Fruit fly (Drosophila melanogaster) whole organism, wandering third instar larva: ENCODE data around the gene PGAP2.

Experiments
- Abd-B ChIP-seq: fragments of >200 bp; optimal IDR thresholded peaks from 2 replicates; lab custom pipeline; 2017; ENCODE audit warnings: missing biosample characterization, missing genetic modification characterization
- CG32264 ChIP-seq: fragments of 200-800 bp; sonication (Bioruptor generic); optimal IDR thresholded peaks from 2 replicates; lab custom pipeline; 2016; ENCODE audit warnings: missing biosample characterization, missing genetic modification characterization
- CG9705 ChIP-seq: fragments of 200-800 bp; sonication (Bioruptor generic); optimal IDR thresholded peaks from 2 replicates; lab custom pipeline; 2018; ENCODE audit warnings: missing biosample characterization, mild to moderate bottlenecking, missing genetic modification characterization
- CrebA ChIP-seq: fragments of 200-800 bp; sonication (Bioruptor generic); optimal IDR thresholded peaks from 2 replicates; lab custom pipeline; 2016; ENCODE audit warnings: missing biosample characterization, mild to moderate bottlenecking, missing genetic modification characterization, borderline replicate concordance
- Dfd ChIP-seq: fragments of >200 bp; optimal IDR thresholded peaks from 2 replicates; lab custom pipeline; 2017; ENCODE audit warnings: missing biosample characterization, missing genetic modification characterization
- Dif ChIP-seq: fragments of 200-275, 200-300 bp; sonication (Bioruptor generic); optimal IDR thresholded peaks from 2 replicates; lab custom pipeline; 2018; ENCODE audit warnings: missing biosample characterization, missing genetic modification characterization; ENCODE audit not compliant: partially characterized antibody
- GATAd ChIP-seq: sonication (Bioruptor generic); optimal IDR thresholded peaks from 2 replicates; lab custom pipeline; 2016; ENCODE audit warnings: missing biosample characterization, missing genetic modification characterization
- HLH106 ChIP-seq: fragments of 200-800 bp; optimal IDR thresholded peaks from 3 replicates; lab custom pipeline; 2019; ENCODE audit warnings: missing biosample characterization, mild to moderate bottlenecking, missing genetic modification characterization, moderate library complexity
- Hnf4 ChIP-seq: fragments of 200-800 bp; sonication (Bioruptor generic); optimal IDR thresholded peaks from 2 replicates; lab custom pipeline; 2016; ENCODE audit warnings: missing biosample characterization, mild to moderate bottlenecking, missing genetic modification characterization
- Hr78 ChIP-seq: fragments of >200 bp; optimal IDR thresholded peaks from 2 replicates; lab custom pipeline; 2017; ENCODE audit warnings: missing biosample characterization, missing genetic modification characterization
- Hr83 ChIP-seq: fragments of 200-300 bp; sonication (Bioruptor generic); optimal IDR thresholded peaks from 2 replicates; lab custom pipeline; 2016; ENCODE audit warnings: missing biosample characterization, mild to moderate bottlenecking, missing genetic modification characterization, moderate library complexity; ENCODE audit not compliant: poor library complexity, severe bottlenecking
- Jra ChIP-seq: sonication (Bioruptor generic); optimal IDR thresholded peaks from 2 replicates; lab custom pipeline; 2016; ENCODE audit warnings: missing biosample characterization, missing genetic modification characterization
- Mio ChIP-seq: sonication (Bioruptor generic); optimal IDR thresholded peaks from 2 replicates; lab custom pipeline; 2016; ENCODE audit warnings: missing biosample characterization, missing genetic modification characterization
- Myc ChIP-seq: fragments of >200 bp; optimal IDR thresholded peaks from 2 replicates; lab custom pipeline; 2017
- N ChIP-seq: fragments of >200 bp; optimal IDR thresholded peaks from 2 replicates; lab custom pipeline; 2018; ENCODE audit warnings: missing biosample characterization, missing external identifiers, missing genetic modification characterization
- OdsH ChIP-seq: fragments of 200-800 bp; sonication (Bioruptor generic); optimal IDR thresholded peaks from 2 replicates; lab custom pipeline; 2016; ENCODE audit warnings: missing biosample characterization, mild to moderate bottlenecking, missing genetic modification characterization
- Rel ChIP-seq, 2 experiments: fragments of 200-800 bp; sonication (Bioruptor generic) in 1 of 2; optimal IDR thresholded peaks; 2 replicates in 1 of 2; 3 replicates in 1 of 2; lab custom pipeline; 2016 to 2019; ENCODE audit warnings: mild to moderate bottlenecking in 2 of 2, missing biosample characterization in 2 of 2, missing genetic modification characterization in 2 of 2, moderate library complexity in 1 of 2
- Sp1 ChIP-seq: fragments of 200-800 bp; sonication (Bioruptor generic); optimal IDR thresholded peaks from 3 replicates; lab custom pipeline; 2019; ENCODE audit warnings: missing biosample characterization, mild to moderate bottlenecking, missing genetic modification characterization, moderate library complexity
- Vsx2 ChIP-seq: fragments of 200-300, 225-300 bp; sonication (Bioruptor generic); optimal IDR thresholded peaks from 2 replicates; lab custom pipeline; 2018; ENCODE audit warnings: missing biosample characterization, missing genetic modification characterization; ENCODE audit not compliant: partially characterized antibody
- br ChIP-seq: fragments of 200-800 bp; sonication (Bioruptor generic); optimal IDR thresholded peaks from 2 replicates; lab custom pipeline; 2016; ENCODE audit warnings: missing biosample characterization, missing genetic modification characterization
- brk ChIP-seq: fragments of 200-800 bp; sonication (Bioruptor generic); optimal IDR thresholded peaks from 2 replicates; lab custom pipeline; 2016; ENCODE audit warnings: missing biosample characterization, mild to moderate bottlenecking, missing genetic modification characterization
- dl ChIP-seq, 2 experiments: fragments of 175-275, 200-275 bp in 1 of 2; fragments of 200-275 bp in 1 of 2; sonication (Bioruptor generic); optimal IDR thresholded peaks; lab custom pipeline; 2018; ENCODE audit warnings: mild to moderate bottlenecking in 2 of 2, missing biosample characterization in 2 of 2, missing genetic modification characterization in 2 of 2, moderate library complexity in 2 of 2; ENCODE audit not compliant: partially characterized antibody in 2 of 2, insufficient read depth in 1 of 2
- dmrt93B ChIP-seq: fragments of 200-800 bp; sonication (Bioruptor generic); optimal IDR thresholded peaks from 2 replicates; lab custom pipeline; 2018; ENCODE audit warnings: missing biosample characterization, mild to moderate bottlenecking, missing genetic modification characterization
- dsf ChIP-seq: sonication (Bioruptor generic); optimal IDR thresholded peaks from 2 replicates; lab custom pipeline; 2016; ENCODE audit warnings: missing biosample characterization, missing genetic modification characterization, borderline replicate concordance
- ey ChIP-seq: fragments of 200-800 bp; sonication (Bioruptor generic); optimal IDR thresholded peaks from 2 replicates; lab custom pipeline; 2016; ENCODE audit warnings: missing biosample characterization, missing genetic modification characterization
- foxo ChIP-seq, 2 experiments: fragments of 200-800 bp; sonication (Bioruptor generic); optimal IDR thresholded peaks; 2 replicates in 1 of 2; 3 replicates in 1 of 2; lab custom pipeline; 2016 to 2017; ENCODE audit warnings: missing biosample characterization in 2 of 2, missing genetic modification characterization in 2 of 2
- fru ChIP-seq: fragments of 200-800 bp; sonication (Bioruptor generic); optimal IDR thresholded peaks from 3 replicates; lab custom pipeline; 2016; ENCODE audit warnings: missing biosample characterization, mild to moderate bottlenecking, missing genetic modification characterization
- h ChIP-seq: fragments of 200-800 bp; sonication (Bioruptor generic); optimal IDR thresholded peaks from 3 replicates; lab custom pipeline; 2016; ENCODE audit warnings: missing biosample characterization, mild to moderate bottlenecking, missing genetic modification characterization
- jim ChIP-seq: fragments of 175-275, 200-325 bp; sonication (Bioruptor generic); optimal IDR thresholded peaks from 2 replicates; lab custom pipeline; 2016; ENCODE audit warnings: missing biosample characterization, mild to moderate bottlenecking, missing genetic modification characterization
- lola ChIP-seq: fragments of >200 bp; optimal IDR thresholded peaks from 2 replicates; lab custom pipeline; 2017; ENCODE audit warnings: missing biosample characterization, missing genetic modification characterization
- pan ChIP-seq: fragments of >200 bp; optimal IDR thresholded peaks from 2 replicates; lab custom pipeline; 2017
- psq ChIP-seq: fragments of 200-800 bp; sonication (Bioruptor generic); optimal IDR thresholded peaks from 3 replicates; lab custom pipeline; 2017; ENCODE audit warnings: missing biosample characterization, mild to moderate bottlenecking, missing genetic modification characterization, moderate library complexity
- rgr ChIP-seq: fragments of 200-800 bp; sonication (Bioruptor generic); optimal IDR thresholded peaks from 3 replicates; lab custom pipeline; 2016; ENCODE audit warnings: missing biosample characterization, mild to moderate bottlenecking, missing genetic modification characterization
- sage ChIP-seq: fragments of 200-800 bp; sonication (Bioruptor generic); optimal IDR thresholded peaks from 2 replicates; lab custom pipeline; 2016; ENCODE audit warnings: missing biosample characterization, mild to moderate bottlenecking, missing genetic modification characterization
- sv ChIP-seq: fragments of 200-800 bp; sonication (Bioruptor generic); optimal IDR thresholded peaks from 3 replicates; lab custom pipeline; 2016; ENCODE audit warnings: missing biosample characterization, missing genetic modification characterization
- tai ChIP-seq: sonication (Bioruptor generic); optimal IDR thresholded peaks from 2 replicates; lab custom pipeline; 2016; ENCODE audit warnings: missing biosample characterization, missing genetic modification characterization
- usp ChIP-seq: fragments of >200 bp; optimal IDR thresholded peaks from 2 replicates; lab custom pipeline; 2017; ENCODE audit warnings: missing biosample characterization, missing genetic modification characterization
- woc ChIP-seq: sonication (Bioruptor generic); optimal IDR thresholded peaks from 2 replicates; lab custom pipeline; 2016; ENCODE audit warnings: missing biosample characterization, mild to moderate bottlenecking, missing genetic modification characterization

PGAP2 gene

DNA sequence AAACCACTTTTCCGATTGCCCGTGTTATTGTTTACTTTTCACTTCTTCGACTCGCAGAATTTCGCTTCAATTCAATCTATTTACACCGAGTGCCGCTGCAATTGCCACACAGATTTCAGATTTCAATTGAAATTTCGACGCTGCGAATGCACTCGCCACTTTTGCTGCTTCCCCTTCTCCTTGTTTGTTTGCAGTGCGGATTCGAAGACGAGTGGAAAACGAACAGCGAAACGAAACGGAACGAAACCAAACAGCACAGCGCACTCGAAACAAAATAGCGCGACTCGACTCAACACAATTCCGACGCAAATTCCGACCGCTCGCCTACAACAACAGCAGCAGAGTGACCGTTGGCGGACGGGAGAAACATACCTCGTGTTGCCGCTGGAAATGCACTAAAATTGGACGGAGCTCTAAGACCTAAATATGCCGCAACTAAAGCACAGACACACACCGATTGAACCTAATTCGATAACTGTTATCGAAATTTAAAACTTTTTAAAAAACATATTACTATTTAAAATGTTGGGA lies 31.5 kb upstream of the PGAP2 start, which contains the start of gene drongo:
drongo (minus strand) TSS at position 345 of the 531 bp plus-strand sequence.
- TF ChIP-seq Mio (GFP tag; lab: Kevin White, UChicago) (no peak), psq (GFP tag; lab: Kevin White, UChicago) (peak; percentile 75), Jra (GFP tag; lab: Kevin White, UChicago) (peak; percentile 36), Rel (GFP tag; optimal IDR thresholded peaks at IDR 0.05; lab: Kevin White, UChicago) (no peak), Rel (tag; optimal IDR thresholded peaks at IDR 0.05; lab: Kevin White, UChicago) (peak; percentile 26), tai (GFP tag; lab: Kevin White, UChicago) (no peak), lola (GFP tag; lab: Kevin White, UChicago) (no peak), Hr83 (peak; percentile 55), foxo (GFP tag; optimal IDR thresholded peaks at IDR 0.05; lab: Kevin White, UChicago) (peak in 1 of 2 experiments; percentile 14), GATAd (GFP tag; lab: Kevin White, UChicago) (no peak), CG9705 (GFP tag; lab: Kevin White, UChicago) (no peak), fru (GFP tag; lab: Kevin White, UChicago) (peak; percentile 8), h (GFP tag; lab: Kevin White, UChicago) (peak; percentile 46), dsf (GFP tag; lab: Kevin White, UChicago) (peak; percentile 1), dl (GFP tag; optimal IDR thresholded peaks at IDR 0.05; lab: Kevin White, UChicago; ENCODE audit: insufficient read depth in 1 of 2, partially characterized antibody in 2 of 2) (no peak), Hr78 (GFP tag; lab: Kevin White, UChicago) (no peak), usp (GFP tag; lab: Kevin White, UChicago) (no peak), rgr (GFP tag; lab: Kevin White, UChicago) (peak; percentile 20), Vsx2 (GFP tag; lab: Kevin White, UChicago) (no peak), br (GFP tag; lab: Kevin White, UChicago) (peak; percentile 55), CG32264 (GFP tag; lab: Kevin White, UChicago) (no peak), woc (GFP tag; lab: Kevin White, UChicago) (no peak), Dif (GFP tag; lab: Kevin White, UChicago) (peak; percentile 17), jim (GFP tag; lab: Kevin White, UChicago) (peak; percentile 61), sage (GFP tag; lab: Kevin White, UChicago) (no peak), dmrt93B (GFP tag; lab: Kevin White, UChicago) (no peak), brk (no peak), Sp1 (GFP tag; lab: Kevin White, UChicago) (peak; percentile 68), Abd-B (GFP tag; lab: Kevin White, UChicago) (no peak), Hnf4 (GFP tag; lab: Kevin White, UChicago) (peak; percentile 41), Dfd (no peak), OdsH (GFP tag; lab: Kevin White, UChicago) (no peak), N (GFP tag; lab: Kevin White, UChicago) (no peak), CrebA (GFP tag; lab: Kevin White, UChicago) (no peak), pan (lab: Kevin White, UChicago) (no peak), HLH106 (tag; lab: Kevin White, UChicago) (no peak), ey (GFP tag; lab: Kevin White, UChicago) (no peak), sv (no peak), Myc (lab: Kevin White, UChicago) (peak; percentile 5)

DNA sequence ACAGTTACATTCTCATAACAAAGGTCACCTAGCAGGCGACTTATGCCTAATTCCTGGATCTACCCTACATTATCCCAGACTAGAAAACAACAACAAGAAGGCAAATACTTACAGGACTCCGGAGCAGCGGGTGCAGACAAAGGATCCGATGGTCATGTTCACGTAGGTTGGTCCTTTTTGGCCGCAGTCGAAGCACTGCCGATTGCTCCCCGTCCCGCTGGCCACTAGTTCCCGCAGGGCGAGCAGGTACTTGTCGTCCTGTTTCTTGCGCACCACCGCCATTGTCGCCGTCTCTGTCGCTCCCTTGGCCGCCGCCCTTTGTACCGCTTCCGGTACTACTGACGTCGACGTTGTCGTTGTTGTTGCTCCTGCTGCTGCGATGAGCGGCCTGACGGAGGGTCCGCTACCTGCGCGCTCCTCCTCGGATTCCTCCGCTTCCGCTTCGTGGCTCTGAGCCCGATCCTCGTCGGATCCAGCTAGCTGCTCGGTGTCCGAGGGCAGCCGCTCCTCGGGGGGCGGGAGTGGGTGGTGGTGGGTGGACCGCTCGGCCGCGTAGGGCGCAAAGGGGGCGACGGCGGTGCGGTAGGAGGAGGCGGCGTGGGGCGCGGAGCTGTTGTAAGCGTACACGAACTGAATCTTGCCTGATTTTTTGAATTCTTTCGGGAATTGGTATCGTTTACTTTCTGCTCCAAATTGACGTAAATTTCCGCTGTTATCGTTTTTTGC lies 30.6 kb upstream of the PGAP2 start:
- no peak for TF ChIP-seq ey (GFP tag; lab: Kevin White, UChicago)
- TF ChIP-seq Rel (GFP tag; optimal IDR thresholded peaks at IDR 0.05; lab: Kevin White, UChicago) = no peak
- TF ChIP-seq Rel (tag; optimal IDR thresholded peaks at IDR 0.05; lab: Kevin White, UChicago) = no peak
- TF ChIP-seq HLH106 (tag; lab: Kevin White, UChicago) = no peak
- TF ChIP-seq h (GFP tag; lab: Kevin White, UChicago) = no peak
- TF ChIP-seq tai (GFP tag; lab: Kevin White, UChicago) = no peak
- TF ChIP-seq Dfd = peak; percentile 96
- no peak for TF ChIP-seq brk
- TF ChIP-seq dl (GFP tag; optimal IDR thresholded peaks at IDR 0.05; lab: Kevin White, UChicago; ENCODE audit: insufficient read depth in 1 of 2, partially characterized antibody in 2 of 2) = no peak
